Fruit fly (Drosophila melanogaster): ENCODE data around the gene CG5895.

CG5895 gene

dm6 chr3L:16052145-16053025 is 17.1 kb downstream of the CG5895 start:
- TF ChIP-seq fd96Ca (GFP tag; IDR thresholded peaks at IDR 0.05) (peak; percentile 21; the same call in 1 of the 3 replicates), CG4496 (GFP tag; IDR thresholded peaks at IDR 0.05) (0 out of 3 replicates have a peak, but pooled peaks have one; percentile 13), CG12605 (GFP tag; IDR thresholded peaks at IDR 0.05) (no peak), D1 (tag; optimal IDR thresholded peaks at IDR 0.05) (peak; percentile 8), CG15710 (tag; optimal IDR thresholded peaks at IDR 0.05) (no peak), CG34367 (tag; optimal IDR thresholded peaks at IDR 0.05) (no peak), CG9948 (tag; optimal IDR thresholded peaks at IDR 0.05) (no peak), gl (tag; optimal IDR thresholded peaks at IDR 0.05) (peak; percentile 45), CG32121 (GFP tag; IDR thresholded peaks at IDR 0.05) (no peak), CG8301 (tag; optimal IDR thresholded peaks at IDR 0.05) (peak; percentile 13), rn (GFP tag; IDR thresholded peaks at IDR 0.05) (no peak), Pif1B (GFP tag; optimal IDR thresholded peaks at IDR 0.05) (peak; percentile 45), CG10348 (GFP tag; IDR thresholded peaks at IDR 0.05) (no peak), CG14655 (GFP tag; optimal IDR thresholded peaks at IDR 0.05) (peak; percentile 13), CG8159 (tag; optimal IDR thresholded peaks at IDR 0.05) (peak; percentile 25), Ets98B (GFP tag; IDR thresholded peaks at IDR 0.05) (0 out of 2 replicates have a peak, but pooled peaks have one; percentile 12), Snoo (tag; optimal IDR thresholded peaks at IDR 0.05) (no peak), CG13204 (GFP tag; optimal IDR thresholded peaks at IDR 0.05) (peak; percentile 8), Pif1A (GFP tag; optimal IDR thresholded peaks at IDR 0.05) (peak; percentile 50), EcR (GFP tag; optimal IDR thresholded peaks at IDR 0.05) (peak; percentile 33), CG17806 (tag; optimal IDR thresholded peaks at IDR 0.05) (no peak)

DNA sequence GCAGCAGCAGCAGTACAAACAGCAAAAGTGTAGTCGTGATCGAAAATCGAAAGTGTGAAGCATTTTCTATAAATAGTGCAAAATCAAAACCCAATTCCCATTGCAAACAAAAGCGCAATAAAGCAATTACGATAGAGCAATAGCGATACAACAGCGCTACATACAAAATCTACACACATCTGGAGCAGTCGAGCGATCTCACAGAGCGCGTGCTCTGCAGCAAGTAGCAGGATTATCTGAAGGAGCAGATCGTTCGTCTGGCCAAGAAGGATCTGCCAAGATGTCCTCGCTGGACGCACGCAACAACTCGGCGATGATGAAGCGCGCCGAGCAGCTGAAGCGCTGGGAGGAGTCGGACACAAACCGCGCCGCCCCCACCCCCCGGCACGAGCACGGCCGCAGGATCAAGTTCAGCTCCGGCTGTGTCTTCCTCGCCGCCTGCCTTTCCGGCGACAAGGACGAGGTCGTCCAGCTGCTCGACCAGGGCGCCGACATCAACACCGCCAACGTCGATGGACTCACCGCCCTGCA is 17.8 kb downstream of the CG5895 start:
- TF ChIP-seq CG4496 (GFP tag; IDR thresholded peaks at IDR 0.05) (no peak), CG13204 (GFP tag; optimal IDR thresholded peaks at IDR 0.05) (no peak), Pif1A (GFP tag; optimal IDR thresholded peaks at IDR 0.05) (no peak), EcR (GFP tag; optimal IDR thresholded peaks at IDR 0.05) (no peak), CG34367 (tag; optimal IDR thresholded peaks at IDR 0.05) (no peak), CG32121 (GFP tag; IDR thresholded peaks at IDR 0.05) (no peak), gl (tag; optimal IDR thresholded peaks at IDR 0.05) (no peak), CG10348 (GFP tag; IDR thresholded peaks at IDR 0.05) (no peak), CG8159 (tag; optimal IDR thresholded peaks at IDR 0.05) (no peak), Ets98B (GFP tag; IDR thresholded peaks at IDR 0.05) (no peak), CG17806 (tag; optimal IDR thresholded peaks at IDR 0.05) (no peak), Snoo (tag; optimal IDR thresholded peaks at IDR 0.05) (no peak), rn (GFP tag; IDR thresholded peaks at IDR 0.05) (no peak), fd96Ca (GFP tag; IDR thresholded peaks at IDR 0.05) (no peak), CG12605 (GFP tag; IDR thresholded peaks at IDR 0.05) (no peak), CG14655 (GFP tag; optimal IDR thresholded peaks at IDR 0.05) (no peak), Pif1B (GFP tag; optimal IDR thresholded peaks at IDR 0.05) (no peak), CG8301 (tag; optimal IDR thresholded peaks at IDR 0.05) (no peak)

dm6 chr3L:16054095-16054494 is 18.8 kb downstream of the CG5895 start:
- TF ChIP-seq CG4496 (GFP tag; IDR thresholded peaks at IDR 0.05) (peak; percentile 47; the same call in 1 of the 3 replicates), CG15710 (tag; optimal IDR thresholded peaks at IDR 0.05) (peak; percentile 10), CG14655 (GFP tag; optimal IDR thresholded peaks at IDR 0.05) (peak; percentile 34), CG8301 (tag; optimal IDR thresholded peaks at IDR 0.05) (peak; percentile 31), CG8159 (tag; optimal IDR thresholded peaks at IDR 0.05) (peak; percentile 21), D1 (tag; optimal IDR thresholded peaks at IDR 0.05) (peak; percentile 11), CG34367 (tag; optimal IDR thresholded peaks at IDR 0.05) (no peak), Pif1A (GFP tag; optimal IDR thresholded peaks at IDR 0.05) (peak; percentile 39), CG10348 (GFP tag; IDR thresholded peaks at IDR 0.05) (no peak), CG9948 (tag; optimal IDR thresholded peaks at IDR 0.05) (peak; percentile 17), Ets98B (GFP tag; IDR thresholded peaks at IDR 0.05) (peak; percentile 35; the same call in 1 of the 2 replicates), CG17806 (tag; optimal IDR thresholded peaks at IDR 0.05) (no peak), CG32121 (GFP tag; IDR thresholded peaks at IDR 0.05) (peak; percentile 53; the same call in 1 of the 2 replicates)

- TF ChIP-seq CG10348 (GFP tag; IDR thresholded peaks at IDR 0.05) (no peak), EcR (GFP tag; optimal IDR thresholded peaks at IDR 0.05) (peak; percentile 25), CG4496 (GFP tag; IDR thresholded peaks at IDR 0.05) (no peak), CG8159 (tag; optimal IDR thresholded peaks at IDR 0.05) (no peak), CG14655 (GFP tag; optimal IDR thresholded peaks at IDR 0.05) (peak; percentile 28)
Observed at dm6 chr3L:16056101-16056891, 21.0 kb downstream of the CG5895 start.

Measured in whole organism, pupa.